Fruit fly (Drosophila melanogaster): Measurements from ENCODE around the gene CG12170.

CG12170 gene

DNA sequence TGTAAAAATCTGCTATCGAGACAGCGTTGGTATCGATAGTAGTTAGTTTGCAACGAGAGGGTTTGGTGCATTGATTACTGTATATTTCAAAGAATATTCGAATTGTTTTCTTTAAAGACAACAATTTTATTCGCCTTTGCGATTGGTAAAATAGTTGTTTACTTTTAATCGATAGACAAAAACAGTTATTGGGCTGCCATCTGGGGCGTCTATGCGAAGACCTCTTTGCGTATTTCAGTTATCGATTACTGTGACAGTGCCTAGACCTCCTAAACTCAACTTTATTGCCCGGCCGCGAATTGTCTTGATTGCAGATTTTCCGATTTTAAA lies 24.0 kb upstream of the CG12170 start, which contains the start of gene Atu (continued):
- no peak for TF ChIP-seq CG13624 (GFP tag; optimal IDR thresholded peaks at IDR 0.05)
- no peak for TF ChIP-seq CG8388 (GFP tag; optimal IDR thresholded peaks at IDR 0.05)
- peak; percentile 12 for TF ChIP-seq CG15696 (tag; optimal IDR thresholded peaks at IDR 0.05)
- no peak for TF ChIP-seq gem (tag; optimal IDR thresholded peaks at IDR 0.05)
- peak; percentile 38 for TF ChIP-seq Dp (GFP tag; optimal IDR thresholded peaks at IDR 0.05)
- no peak for TF ChIP-seq ac (GFP tag; optimal IDR thresholded peaks at IDR 0.05)
- peak; percentile 29 for TF ChIP-seq Fer3 (tag; optimal IDR thresholded peaks at IDR 0.05)
- no peak for TF ChIP-seq CTCF (GFP tag; optimal IDR thresholded peaks at IDR 0.05)
- TF ChIP-seq ato (GFP tag; IDR thresholded peaks at IDR 0.05; ENCODE audit: partially characterized antibody), result peak; percentile 73; the same call in 1 of the 2 replicates
- TF ChIP-seq CG33557 (GFP tag; optimal IDR thresholded peaks at IDR 0.05), result no peak
- TF ChIP-seq CG10267 (tag; optimal IDR thresholded peaks at IDR 0.05), result peak; percentile 61
- peak; percentile 60 for TF ChIP-seq stwl (tag; optimal IDR thresholded peaks at IDR 0.05)
- peak; percentile 26 for TF ChIP-seq zen (tag; optimal IDR thresholded peaks at IDR 0.05)
- no peak for TF ChIP-seq ro (GFP tag; IDR thresholded peaks at IDR 0.05)
- TF ChIP-seq D19A (tag; optimal IDR thresholded peaks at IDR 0.05), result peak; percentile 33
- no peak for TF ChIP-seq CG17568 (GFP tag; optimal IDR thresholded peaks at IDR 0.05)
- no peak for TF ChIP-seq bigmax (GFP tag; optimal IDR thresholded peaks at IDR 0.05)
- TF ChIP-seq az2 (GFP tag; optimal IDR thresholded peaks at IDR 0.05), result no peak
- TF ChIP-seq Dip3 (GFP tag; optimal IDR thresholded peaks at IDR 0.05), result peak; percentile 2
- no peak for TF ChIP-seq CG12744 (GFP tag; optimal IDR thresholded peaks at IDR 0.05)
- TF ChIP-seq ham (GFP tag; IDR thresholded peaks at IDR 0.05), result no peak
- TF ChIP-seq Oli (tag; optimal IDR thresholded peaks at IDR 0.05), result no peak
- TF ChIP-seq Dbx (GFP tag; IDR thresholded peaks at IDR 0.05), result no peak
- no peak for TF ChIP-seq so (GFP tag; IDR thresholded peaks at IDR 0.05)
- TF ChIP-seq lmd (GFP tag; IDR thresholded peaks at IDR 0.05), result no peak
- peak; percentile 72 for TF ChIP-seq CG12155 (GFP tag; optimal IDR thresholded peaks at IDR 0.05)
- TF ChIP-seq Hr3 (GFP tag; optimal IDR thresholded peaks at IDR 0.05), result peak; percentile 42
- no peak for TF ChIP-seq eve (GFP tag; optimal IDR thresholded peaks at IDR 0.05)
- TF ChIP-seq CG30403 (GFP tag; optimal IDR thresholded peaks at IDR 0.05), result peak; percentile 54
- peak; percentile 92 for TF ChIP-seq Doc3 (GFP tag; IDR thresholded peaks at IDR 0.05; ENCODE audit: partially characterized antibody)
- TF ChIP-seq CG33213 (GFP tag; optimal IDR thresholded peaks at IDR 0.05), result no peak
- TF ChIP-seq CG11504 (tag; optimal IDR thresholded peaks at IDR 0.05), result no peak
- TF ChIP-seq Asciz (GFP tag; optimal IDR thresholded peaks at IDR 0.05), result no peak
- TF ChIP-seq CG11093 (GFP tag; IDR thresholded peaks at IDR 0.05), result no peak
- TF ChIP-seq CG11398 (GFP tag; optimal IDR thresholded peaks at IDR 0.05), result no peak
- TF ChIP-seq CG5953 (GFP tag; IDR thresholded peaks at IDR 0.05), result no peak
- TF ChIP-seq Kr (GFP tag; optimal IDR thresholded peaks at IDR 0.05), result no peak
- TF ChIP-seq Gug (GFP tag; IDR thresholded peaks at IDR 0.05), result no peak
- peak; percentile 31 for TF ChIP-seq twi (tag; optimal IDR thresholded peaks at IDR 0.05)
- no peak for TF ChIP-seq tgo (GFP tag; IDR thresholded peaks at IDR 0.05)
- peak; percentile 61 for TF ChIP-seq CG4820 (GFP tag; optimal IDR thresholded peaks at IDR 0.05)
- no peak for TF ChIP-seq ATbp (GFP tag; optimal IDR thresholded peaks at IDR 0.05)
- TF ChIP-seq lov (optimal IDR thresholded peaks at IDR 0.05), result no peak
- no peak for TF ChIP-seq lov (GFP tag; IDR thresholded peaks at IDR 0.05)
- peak; percentile 93 for TF ChIP-seq CG13287 (GFP tag; IDR thresholded peaks at IDR 0.05; ENCODE audit: partially characterized antibody)
- no peak for TF ChIP-seq CG17802 (tag; optimal IDR thresholded peaks at IDR 0.05)
- no peak for TF ChIP-seq CG6254 (GFP tag; optimal IDR thresholded peaks at IDR 0.05)
- peak; percentile 39 for TF ChIP-seq chn (GFP tag; optimal IDR thresholded peaks at IDR 0.05)
- no peak for TF ChIP-seq Atf-2 (GFP tag; optimal IDR thresholded peaks at IDR 0.05)
- no peak for TF ChIP-seq dm (GFP tag; optimal IDR thresholded peaks at IDR 0.05)
- no peak for TF ChIP-seq btn (GFP tag; optimal IDR thresholded peaks at IDR 0.05)
- peak; percentile 62 for TF ChIP-seq CG3847 (GFP tag; IDR thresholded peaks at IDR 0.05)
- no peak for TF ChIP-seq rib (GFP tag; IDR thresholded peaks at IDR 0.05)
